Fruit fly (Drosophila melanogaster) whole organism, wandering third instar larva: Measurements from ENCODE around the gene CG33293.

Experiments used
- Abd-B ChIP-seq: fragments of >200 bp; optimal IDR thresholded peaks from 2 replicates; lab custom pipeline; 2017; ENCODE audit warnings: missing biosample characterization, missing genetic modification characterization
- CG32264 ChIP-seq: fragments of 200-800 bp; sonication (Bioruptor generic); optimal IDR thresholded peaks from 2 replicates; lab custom pipeline; 2016; ENCODE audit warnings: missing biosample characterization, missing genetic modification characterization
- CG9705 ChIP-seq: fragments of 200-800 bp; sonication (Bioruptor generic); optimal IDR thresholded peaks from 2 replicates; lab custom pipeline; 2018; ENCODE audit warnings: missing biosample characterization, mild to moderate bottlenecking, missing genetic modification characterization
- CrebA ChIP-seq: fragments of 200-800 bp; sonication (Bioruptor generic); optimal IDR thresholded peaks from 2 replicates; lab custom pipeline; 2016; ENCODE audit warnings: missing biosample characterization, mild to moderate bottlenecking, missing genetic modification characterization, borderline replicate concordance
- Dfd ChIP-seq: fragments of >200 bp; optimal IDR thresholded peaks from 2 replicates; lab custom pipeline; 2017; ENCODE audit warnings: missing biosample characterization, missing genetic modification characterization
- Dif ChIP-seq: fragments of 200-275, 200-300 bp; sonication (Bioruptor generic); optimal IDR thresholded peaks from 2 replicates; lab custom pipeline; 2018; ENCODE audit warnings: missing biosample characterization, missing genetic modification characterization; ENCODE audit not compliant: partially characterized antibody
- GATAd ChIP-seq: sonication (Bioruptor generic); optimal IDR thresholded peaks from 2 replicates; lab custom pipeline; 2016; ENCODE audit warnings: missing biosample characterization, missing genetic modification characterization
- HLH106 ChIP-seq: fragments of 200-800 bp; optimal IDR thresholded peaks from 3 replicates; lab custom pipeline; 2019; ENCODE audit warnings: missing biosample characterization, mild to moderate bottlenecking, missing genetic modification characterization, moderate library complexity
- Hnf4 ChIP-seq: fragments of 200-800 bp; sonication (Bioruptor generic); optimal IDR thresholded peaks from 2 replicates; lab custom pipeline; 2016; ENCODE audit warnings: missing biosample characterization, mild to moderate bottlenecking, missing genetic modification characterization
- Hr78 ChIP-seq: fragments of >200 bp; optimal IDR thresholded peaks from 2 replicates; lab custom pipeline; 2017; ENCODE audit warnings: missing biosample characterization, missing genetic modification characterization
- Hr83 ChIP-seq: fragments of 200-300 bp; sonication (Bioruptor generic); optimal IDR thresholded peaks from 2 replicates; lab custom pipeline; 2016; ENCODE audit warnings: missing biosample characterization, mild to moderate bottlenecking, missing genetic modification characterization, moderate library complexity; ENCODE audit not compliant: poor library complexity, severe bottlenecking
- Jra ChIP-seq: sonication (Bioruptor generic); optimal IDR thresholded peaks from 2 replicates; lab custom pipeline; 2016; ENCODE audit warnings: missing biosample characterization, missing genetic modification characterization
- Mio ChIP-seq: sonication (Bioruptor generic); optimal IDR thresholded peaks from 2 replicates; lab custom pipeline; 2016; ENCODE audit warnings: missing biosample characterization, missing genetic modification characterization
- Myc ChIP-seq: fragments of >200 bp; optimal IDR thresholded peaks from 2 replicates; lab custom pipeline; 2017
- N ChIP-seq: fragments of >200 bp; optimal IDR thresholded peaks from 2 replicates; lab custom pipeline; 2018; ENCODE audit warnings: missing biosample characterization, missing external identifiers, missing genetic modification characterization
- OdsH ChIP-seq: fragments of 200-800 bp; sonication (Bioruptor generic); optimal IDR thresholded peaks from 2 replicates; lab custom pipeline; 2016; ENCODE audit warnings: missing biosample characterization, mild to moderate bottlenecking, missing genetic modification characterization
- Rel ChIP-seq, 2 experiments: fragments of 200-800 bp; sonication (Bioruptor generic) in 1 of 2; optimal IDR thresholded peaks; 2 replicates in 1 of 2; 3 replicates in 1 of 2; lab custom pipeline; 2016 to 2019; ENCODE audit warnings: mild to moderate bottlenecking in 2 of 2, missing biosample characterization in 2 of 2, missing genetic modification characterization in 2 of 2, moderate library complexity in 1 of 2
- Sp1 ChIP-seq: fragments of 200-800 bp; sonication (Bioruptor generic); optimal IDR thresholded peaks from 3 replicates; lab custom pipeline; 2019; ENCODE audit warnings: missing biosample characterization, mild to moderate bottlenecking, missing genetic modification characterization, moderate library complexity
- Vsx2 ChIP-seq: fragments of 200-300, 225-300 bp; sonication (Bioruptor generic); optimal IDR thresholded peaks from 2 replicates; lab custom pipeline; 2018; ENCODE audit warnings: missing biosample characterization, missing genetic modification characterization; ENCODE audit not compliant: partially characterized antibody
- br ChIP-seq: fragments of 200-800 bp; sonication (Bioruptor generic); optimal IDR thresholded peaks from 2 replicates; lab custom pipeline; 2016; ENCODE audit warnings: missing biosample characterization, missing genetic modification characterization
- brk ChIP-seq: fragments of 200-800 bp; sonication (Bioruptor generic); optimal IDR thresholded peaks from 2 replicates; lab custom pipeline; 2016; ENCODE audit warnings: missing biosample characterization, mild to moderate bottlenecking, missing genetic modification characterization
- dl ChIP-seq, 2 experiments: fragments of 175-275, 200-275 bp in 1 of 2; fragments of 200-275 bp in 1 of 2; sonication (Bioruptor generic); optimal IDR thresholded peaks; lab custom pipeline; 2018; ENCODE audit warnings: mild to moderate bottlenecking in 2 of 2, missing biosample characterization in 2 of 2, missing genetic modification characterization in 2 of 2, moderate library complexity in 2 of 2; ENCODE audit not compliant: partially characterized antibody in 2 of 2, insufficient read depth in 1 of 2
- dmrt93B ChIP-seq: fragments of 200-800 bp; sonication (Bioruptor generic); optimal IDR thresholded peaks from 2 replicates; lab custom pipeline; 2018; ENCODE audit warnings: missing biosample characterization, mild to moderate bottlenecking, missing genetic modification characterization
- dsf ChIP-seq: sonication (Bioruptor generic); optimal IDR thresholded peaks from 2 replicates; lab custom pipeline; 2016; ENCODE audit warnings: missing biosample characterization, missing genetic modification characterization, borderline replicate concordance
- ey ChIP-seq: fragments of 200-800 bp; sonication (Bioruptor generic); optimal IDR thresholded peaks from 2 replicates; lab custom pipeline; 2016; ENCODE audit warnings: missing biosample characterization, missing genetic modification characterization
- foxo ChIP-seq, 2 experiments: fragments of 200-800 bp; sonication (Bioruptor generic); optimal IDR thresholded peaks; 2 replicates in 1 of 2; 3 replicates in 1 of 2; lab custom pipeline; 2016 to 2017; ENCODE audit warnings: missing biosample characterization in 2 of 2, missing genetic modification characterization in 2 of 2
- fru ChIP-seq: fragments of 200-800 bp; sonication (Bioruptor generic); optimal IDR thresholded peaks from 3 replicates; lab custom pipeline; 2016; ENCODE audit warnings: missing biosample characterization, mild to moderate bottlenecking, missing genetic modification characterization
- h ChIP-seq: fragments of 200-800 bp; sonication (Bioruptor generic); optimal IDR thresholded peaks from 3 replicates; lab custom pipeline; 2016; ENCODE audit warnings: missing biosample characterization, mild to moderate bottlenecking, missing genetic modification characterization
- jim ChIP-seq: fragments of 175-275, 200-325 bp; sonication (Bioruptor generic); optimal IDR thresholded peaks from 2 replicates; lab custom pipeline; 2016; ENCODE audit warnings: missing biosample characterization, mild to moderate bottlenecking, missing genetic modification characterization
- lola ChIP-seq: fragments of >200 bp; optimal IDR thresholded peaks from 2 replicates; lab custom pipeline; 2017; ENCODE audit warnings: missing biosample characterization, missing genetic modification characterization
- pan ChIP-seq: fragments of >200 bp; optimal IDR thresholded peaks from 2 replicates; lab custom pipeline; 2017
- psq ChIP-seq: fragments of 200-800 bp; sonication (Bioruptor generic); optimal IDR thresholded peaks from 3 replicates; lab custom pipeline; 2017; ENCODE audit warnings: missing biosample characterization, mild to moderate bottlenecking, missing genetic modification characterization, moderate library complexity
- rgr ChIP-seq: fragments of 200-800 bp; sonication (Bioruptor generic); optimal IDR thresholded peaks from 3 replicates; lab custom pipeline; 2016; ENCODE audit warnings: missing biosample characterization, mild to moderate bottlenecking, missing genetic modification characterization
- sage ChIP-seq: fragments of 200-800 bp; sonication (Bioruptor generic); optimal IDR thresholded peaks from 2 replicates; lab custom pipeline; 2016; ENCODE audit warnings: missing biosample characterization, mild to moderate bottlenecking, missing genetic modification characterization
- sv ChIP-seq: fragments of 200-800 bp; sonication (Bioruptor generic); optimal IDR thresholded peaks from 3 replicates; lab custom pipeline; 2016; ENCODE audit warnings: missing biosample characterization, missing genetic modification characterization
- tai ChIP-seq: sonication (Bioruptor generic); optimal IDR thresholded peaks from 2 replicates; lab custom pipeline; 2016; ENCODE audit warnings: missing biosample characterization, missing genetic modification characterization
- usp ChIP-seq: fragments of >200 bp; optimal IDR thresholded peaks from 2 replicates; lab custom pipeline; 2017; ENCODE audit warnings: missing biosample characterization, missing genetic modification characterization
- woc ChIP-seq: sonication (Bioruptor generic); optimal IDR thresholded peaks from 2 replicates; lab custom pipeline; 2016; ENCODE audit warnings: missing biosample characterization, mild to moderate bottlenecking, missing genetic modification characterization

CG33293 gene

dm6 chr3R:5268495-5268894, 28.0 kb upstream of the CG33293 start:
- TF ChIP-seq tai (GFP tag; lab: Kevin White, UChicago) (no peak), foxo (GFP tag; optimal IDR thresholded peaks at IDR 0.05; lab: Kevin White, UChicago) (no peak), brk (GFP tag; lab: Kevin White, UChicago) (peak; percentile 19), Dif (no peak), br (GFP tag; lab: Kevin White, UChicago) (no peak), usp (GFP tag; lab: Kevin White, UChicago) (no peak), psq (GFP tag; lab: Kevin White, UChicago) (no peak), OdsH (GFP tag; lab: Kevin White, UChicago) (no peak), N (GFP tag; lab: Kevin White, UChicago) (peak; percentile 78), Myc (lab: Kevin White, UChicago) (peak; percentile 85), Vsx2 (GFP tag; lab: Kevin White, UChicago) (peak; percentile 44)

dm6 chr3R:5266282-5266681, 25.7 kb upstream of the CG33293 start:
- no peak for TF ChIP-seq Sp1 (GFP tag; lab: Kevin White, UChicago)
- TF ChIP-seq Rel (GFP tag; optimal IDR thresholded peaks at IDR 0.05; lab: Kevin White, UChicago): no peak
- TF ChIP-seq Rel (tag; optimal IDR thresholded peaks at IDR 0.05; lab: Kevin White, UChicago): peak; percentile 92

dm6 chr3R:5264251-5265098, 23.9 kb upstream of the CG33293 start:
- TF ChIP-seq OdsH (GFP tag; lab: Kevin White, UChicago) (peak; percentile 15), Hr83 (peak; percentile 27), CG9705 (GFP tag; lab: Kevin White, UChicago) (no peak), N (GFP tag; lab: Kevin White, UChicago) (no peak), Myc (lab: Kevin White, UChicago) (peak; percentile 97), fru (GFP tag; lab: Kevin White, UChicago) (peak; percentile 53), Rel (GFP tag; optimal IDR thresholded peaks at IDR 0.05; lab: Kevin White, UChicago) (no peak), Rel (tag; optimal IDR thresholded peaks at IDR 0.05; lab: Kevin White, UChicago) (peak; percentile 51), Jra (GFP tag; lab: Kevin White, UChicago) (peak; percentile 36), Vsx2 (GFP tag; lab: Kevin White, UChicago) (peak; percentile 33), br (GFP tag; lab: Kevin White, UChicago) (peak; percentile 64), brk (GFP tag; lab: Kevin White, UChicago) (no peak), CG32264 (GFP tag; lab: Kevin White, UChicago) (no peak), Dfd (no peak), sage (GFP tag; lab: Kevin White, UChicago) (no peak), psq (GFP tag; lab: Kevin White, UChicago) (no peak), HLH106 (tag; lab: Kevin White, UChicago) (peak; percentile 61), sv (GFP tag; lab: Kevin White, UChicago) (no peak), Abd-B (GFP tag; lab: Kevin White, UChicago) (no peak), dmrt93B (GFP tag; lab: Kevin White, UChicago) (peak; percentile 30), foxo (GFP tag; optimal IDR thresholded peaks at IDR 0.05; lab: Kevin White, UChicago) (peak in 1 of 2 experiments; percentile 60), usp (GFP tag; lab: Kevin White, UChicago) (no peak), Hr78 (GFP tag; lab: Kevin White, UChicago) (no peak), pan (lab: Kevin White, UChicago) (no peak), Mio (no peak), h (GFP tag; lab: Kevin White, UChicago) (peak; percentile 44), CrebA (GFP tag; lab: Kevin White, UChicago) (no peak), lola (GFP tag; lab: Kevin White, UChicago) (no peak), ey (GFP tag; lab: Kevin White, UChicago) (peak; percentile 55), Sp1 (GFP tag; lab: Kevin White, UChicago) (peak; percentile 55), Hnf4 (GFP tag; lab: Kevin White, UChicago) (peak; percentile 7), GATAd (GFP tag; lab: Kevin White, UChicago) (no peak), rgr (GFP tag; lab: Kevin White, UChicago) (no peak), jim (GFP tag; lab: Kevin White, UChicago) (no peak), Dif (peak; percentile 83), dl (GFP tag; optimal IDR thresholded peaks at IDR 0.05; lab: Kevin White, UChicago; ENCODE audit: insufficient read depth in 1 of 2, partially characterized antibody in 2 of 2) (peak; percentile 57 to 72), dsf (GFP tag; lab: Kevin White, UChicago) (no peak), tai (GFP tag; lab: Kevin White, UChicago) (no peak), woc (GFP tag; lab: Kevin White, UChicago) (peak; percentile 90)
